Fruit fly (Drosophila melanogaster) whole organism, wandering third instar larva: ENCODE data around the gene CG17108.

Experiments
- Dfd ChIP-seq: fragments of >200 bp; optimal IDR thresholded peaks from 2 replicates; lab custom pipeline; 2017; ENCODE audit warnings: missing biosample characterization, missing genetic modification characterization
- HLH106 ChIP-seq: fragments of 200-800 bp; optimal IDR thresholded peaks from 3 replicates; lab custom pipeline; 2019; ENCODE audit warnings: missing biosample characterization, mild to moderate bottlenecking, missing genetic modification characterization, moderate library complexity
- Hr78 ChIP-seq: fragments of >200 bp; optimal IDR thresholded peaks from 2 replicates; lab custom pipeline; 2017; ENCODE audit warnings: missing biosample characterization, missing genetic modification characterization
- Mio ChIP-seq: sonication (Bioruptor generic); optimal IDR thresholded peaks from 2 replicates; lab custom pipeline; 2016; ENCODE audit warnings: missing biosample characterization, missing genetic modification characterization
- Sp1 ChIP-seq: fragments of 200-800 bp; sonication (Bioruptor generic); optimal IDR thresholded peaks from 3 replicates; lab custom pipeline; 2019; ENCODE audit warnings: missing biosample characterization, mild to moderate bottlenecking, missing genetic modification characterization, moderate library complexity
- fru ChIP-seq: fragments of 200-800 bp; sonication (Bioruptor generic); optimal IDR thresholded peaks from 3 replicates; lab custom pipeline; 2016; ENCODE audit warnings: missing biosample characterization, mild to moderate bottlenecking, missing genetic modification characterization
- sv ChIP-seq: fragments of 200-800 bp; sonication (Bioruptor generic); optimal IDR thresholded peaks from 3 replicates; lab custom pipeline; 2016; ENCODE audit warnings: missing biosample characterization, missing genetic modification characterization
- usp ChIP-seq: fragments of >200 bp; optimal IDR thresholded peaks from 2 replicates; lab custom pipeline; 2017; ENCODE audit warnings: missing biosample characterization, missing genetic modification characterization

DNA sequence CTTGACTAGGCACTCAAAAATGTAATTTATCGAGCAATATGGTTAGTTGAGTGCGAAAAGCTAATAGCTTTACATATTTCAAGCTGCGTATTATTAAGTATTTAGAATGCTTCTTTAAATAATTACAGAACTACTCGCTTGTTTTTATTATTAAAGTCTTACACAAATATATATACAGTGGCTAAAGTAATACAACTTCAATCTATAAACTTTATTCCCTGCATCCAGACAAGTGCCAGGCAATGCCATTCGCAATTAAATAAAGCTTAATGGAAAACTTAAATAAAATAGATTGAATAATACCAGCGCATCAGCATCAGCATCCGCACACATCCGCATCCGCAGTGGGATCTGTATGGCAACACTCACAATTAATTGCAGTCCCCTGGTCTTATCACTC, 12.4 kb upstream of the CG17108 start:
- TF ChIP-seq fru (GFP tag; lab: Kevin White, UChicago) (no peak), Mio (GFP tag; lab: Kevin White, UChicago) (no peak), Dfd (GFP tag; lab: Kevin White, UChicago) (no peak), usp (GFP tag; lab: Kevin White, UChicago) (no peak), sv (GFP tag; lab: Kevin White, UChicago) (no peak), HLH106 (tag; lab: Kevin White, UChicago) (no peak), Sp1 (GFP tag; lab: Kevin White, UChicago) (no peak), Hr78 (GFP tag; lab: Kevin White, UChicago) (no peak)
